Fruit fly (Drosophila melanogaster) whole organism, adult: Measurements from ENCODE around the gene CG4951.

ENCODE experiments used
- CG11617 ChIP-seq: fragments of 200-800 bp; sonication (Bioruptor generic); optimal IDR thresholded peaks from 2 replicates; lab custom pipeline; 2017; ENCODE audit warnings: mild to moderate bottlenecking, missing biosample characterization, missing genetic modification reagents, missing genetic modification characterization
- CG12768 ChIP-seq: fragments of 200-800 bp; sonication (Bioruptor generic); optimal IDR thresholded peaks from 2 replicates; lab custom pipeline; 2017; ENCODE audit warnings: missing biosample characterization, missing genetic modification characterization, mild to moderate bottlenecking, moderate library complexity, missing genetic modification reagents
- CG14711 ChIP-seq: fragments of 200-800 bp; sonication (Bioruptor generic); optimal IDR thresholded peaks from 2 replicates; lab custom pipeline; 2018; ENCODE audit warnings: missing biosample characterization, mild to moderate bottlenecking, missing genetic modification characterization, moderate library complexity
- CG1620 ChIP-seq: fragments of 200-800 bp; sonication (Bioruptor generic); optimal IDR thresholded peaks from 2 replicates; lab custom pipeline; 2016; ENCODE audit warnings: missing biosample characterization, missing genetic modification characterization
- CG33017 ChIP-seq: fragments of 200-800 bp; sonication (Bioruptor generic); optimal IDR thresholded peaks from 2 replicates; lab custom pipeline; 2018; ENCODE audit warnings: missing biosample characterization, mild to moderate bottlenecking, missing genetic modification characterization, moderate library complexity
- CG5204 ChIP-seq: fragments of 200-800 bp; sonication (Bioruptor generic); optimal IDR thresholded peaks from 2 replicates; lab custom pipeline; 2016; ENCODE audit warnings: missing biosample characterization, missing genetic modification characterization
- CG7045 ChIP-seq: fragments of 200-800 bp; sonication (Bioruptor generic); optimal IDR thresholded peaks from 2 replicates; lab custom pipeline; 2017; ENCODE audit warnings: missing biosample characterization, mild to moderate bottlenecking, missing genetic modification characterization
- CG7101 ChIP-seq: fragments of 200-800 bp; sonication (Bioruptor generic); optimal IDR thresholded peaks from 2 replicates; lab custom pipeline; 2018; ENCODE audit warnings: missing biosample characterization, mild to moderate bottlenecking, missing genetic modification characterization, moderate library complexity
- Clk ChIP-seq: fragments of 200-800 bp; sonication (Bioruptor generic); optimal IDR thresholded peaks from 2 replicates; lab custom pipeline; 2017; ENCODE audit warnings: missing biosample characterization, missing genetic modification characterization
- Crg-1 ChIP-seq: fragments of 200-800 bp; sonication (Bioruptor generic); optimal IDR thresholded peaks from 2 replicates; lab custom pipeline; 2016; ENCODE audit warnings: missing biosample characterization, missing genetic modification characterization
- Hr96 ChIP-seq: fragments of 200-800 bp; sonication (Bioruptor generic); optimal IDR thresholded peaks from 2 replicates; lab custom pipeline; 2016; ENCODE audit warnings: missing biosample characterization, missing genetic modification characterization
- Mnt ChIP-seq: fragments of 200-800 bp; sonication (Bioruptor generic); optimal IDR thresholded peaks from 2 replicates; lab custom pipeline; 2016; ENCODE audit warnings: missing biosample characterization, mild to moderate bottlenecking, missing genetic modification characterization
- bab1 ChIP-seq: fragments of 200-800 bp; sonication (Bioruptor generic); optimal IDR thresholded peaks from 3 replicates; lab custom pipeline; 2019; ENCODE audit warnings: missing biosample characterization, mild to moderate bottlenecking, missing genetic modification characterization, moderate library complexity
- cic ChIP-seq: fragments of 200-800 bp; sonication (Bioruptor generic); optimal IDR thresholded peaks from 2 replicates; lab custom pipeline; 2017; ENCODE audit warnings: missing biosample characterization, mild to moderate bottlenecking, missing genetic modification characterization, moderate library complexity
- cnc ChIP-seq, 2 experiments: fragments of >200 bp; optimal IDR thresholded peaks; 2 replicates each; lab custom pipeline; 2017
- kay ChIP-seq: fragments of 200-800 bp; sonication (Bioruptor generic); peaks from one replicate; lab custom pipeline; 2016; ENCODE audit warnings: missing biosample characterization, missing genetic modification characterization, borderline replicate concordance
- ovo ChIP-seq: fragments of 200-800 bp; sonication (Bioruptor generic); optimal IDR thresholded peaks from 2 replicates; lab custom pipeline; 2016; ENCODE audit warnings: missing biosample characterization, missing genetic modification characterization
- pad ChIP-seq: fragments of 200-800 bp; sonication (Bioruptor generic); optimal IDR thresholded peaks from 3 replicates; lab custom pipeline; 2017; ENCODE audit warnings: missing biosample characterization, missing genetic modification characterization, mild to moderate bottlenecking, moderate library complexity, missing genetic modification reagents
- tj ChIP-seq: fragments of 200-800 bp; sonication (Bioruptor generic); optimal IDR thresholded peaks from 3 replicates; lab custom pipeline; 2017; ENCODE audit warnings: missing biosample characterization, mild to moderate bottlenecking, missing genetic modification characterization, moderate library complexity
- toe ChIP-seq: fragments of 200-800 bp; sonication (Bioruptor generic); optimal IDR thresholded peaks from 2 replicates; lab custom pipeline; 2016; ENCODE audit warnings: missing biosample characterization, missing genetic modification characterization

The CG4951 gene

dm6 chr3R:27928984-27929924 is 24.7 kb downstream of the CG4951 start:
- TF ChIP-seq pad (GFP tag; lab: Kevin White, UChicago) (peak; percentile 9), CG7045 (GFP tag; lab: Kevin White, UChicago) (no peak), bab1 (GFP tag; lab: Kevin White, UChicago) (no peak), CG11617 (GFP tag; lab: Kevin White, UChicago) (peak; percentile 12), cnc (optimal IDR thresholded peaks at IDR 0.05; lab: Kevin White, UChicago) (no peak), CG14711 (tag; lab: Kevin White, UChicago) (no peak), cic (GFP tag; lab: Kevin White, UChicago) (peak; percentile 97), Clk (no peak), toe (no peak), CG5204 (GFP tag; lab: Kevin White, UChicago) (no peak), kay (no peak), Hr96 (GFP tag; lab: Kevin White, UChicago) (peak; percentile 13), Mnt (GFP tag; lab: Kevin White, UChicago) (peak; percentile 10), tj (GFP tag; lab: Kevin White, UChicago) (peak; percentile 44), CG12768 (GFP tag; lab: Kevin White, UChicago) (no peak), CG1620 (GFP tag; lab: Kevin White, UChicago) (no peak), CG7101 (tag; lab: Kevin White, UChicago) (no peak), CG33017 (tag; lab: Kevin White, UChicago) (no peak), ovo (no peak), Crg-1 (GFP tag; lab: Kevin White, UChicago) (no peak)

- TF ChIP-seq CG7101 (tag; lab: Kevin White, UChicago) (no peak), ovo (peak; percentile 44)
These were observed 25.8 kb downstream of the CG4951 start, which contains the start of gene nenya for dm6 chr3R:27928140-27928539. TSS of gene nenya (minus strand) at chr3R:27928174.

- TF ChIP-seq CG5204 (GFP tag; lab: Kevin White, UChicago) (no peak), CG14711 (tag; lab: Kevin White, UChicago) (no peak), CG7101 (tag; lab: Kevin White, UChicago) (no peak), ovo (no peak), cic (GFP tag; lab: Kevin White, UChicago) (peak; percentile 75), kay (no peak), pad (GFP tag; lab: Kevin White, UChicago) (no peak), bab1 (GFP tag; lab: Kevin White, UChicago) (no peak), CG1620 (GFP tag; lab: Kevin White, UChicago) (no peak), Crg-1 (GFP tag; lab: Kevin White, UChicago) (no peak), Hr96 (GFP tag; lab: Kevin White, UChicago) (peak; percentile 31), CG12768 (GFP tag; lab: Kevin White, UChicago) (no peak), Clk (no peak), Mnt (GFP tag; lab: Kevin White, UChicago) (peak; percentile 62), cnc (optimal IDR thresholded peaks at IDR 0.05; lab: Kevin White, UChicago) (no peak), toe (no peak), tj (GFP tag; lab: Kevin White, UChicago) (no peak), CG33017 (tag; lab: Kevin White, UChicago) (no peak)
These were observed 27.1 kb downstream of the CG4951 start for dm6 chr3R:27926738-27927215.

dm6 chr3R:27925971-27926533 is 27.9 kb downstream of the CG4951 start:
- no peak for TF ChIP-seq Crg-1 (GFP tag; lab: Kevin White, UChicago)
- no peak for TF ChIP-seq bab1 (GFP tag; lab: Kevin White, UChicago)
- peak; percentile 68 for TF ChIP-seq ovo
- no peak for TF ChIP-seq CG7101 (tag; lab: Kevin White, UChicago)

- TF ChIP-seq CG7101 (tag; lab: Kevin White, UChicago) (no peak), kay (peak; percentile 87), Clk (peak; percentile 43), cic (GFP tag; lab: Kevin White, UChicago) (peak; percentile 73), CG1620 (GFP tag; lab: Kevin White, UChicago) (no peak), CG12768 (GFP tag; lab: Kevin White, UChicago) (peak; percentile 45), CG5204 (GFP tag; lab: Kevin White, UChicago) (peak; percentile 48), CG14711 (tag; lab: Kevin White, UChicago) (peak; percentile 33), Hr96 (GFP tag; lab: Kevin White, UChicago) (peak; percentile 11), tj (GFP tag; lab: Kevin White, UChicago) (peak; percentile 16), Crg-1 (GFP tag; lab: Kevin White, UChicago) (peak; percentile 40), bab1 (GFP tag; lab: Kevin White, UChicago) (peak; percentile 45), CG7045 (GFP tag; lab: Kevin White, UChicago) (peak; percentile 14), toe (peak; percentile 76), cnc (optimal IDR thresholded peaks at IDR 0.05; lab: Kevin White, UChicago) (no peak), ovo (no peak), CG11617 (GFP tag; lab: Kevin White, UChicago) (peak; percentile 61), pad (GFP tag; lab: Kevin White, UChicago) (peak; percentile 23), Mnt (GFP tag; lab: Kevin White, UChicago) (peak; percentile 75)
These were observed 28.6 kb downstream of the CG4951 start, which contains the start of gene mino for dm6 chr3R:27925000-27925970. TSS of gene mino (plus strand) at chr3R:27925191.
